Worm (Caenorhabditis elegans): ENCODE results near the gene ham-3.

Gene ham-3

DNA sequence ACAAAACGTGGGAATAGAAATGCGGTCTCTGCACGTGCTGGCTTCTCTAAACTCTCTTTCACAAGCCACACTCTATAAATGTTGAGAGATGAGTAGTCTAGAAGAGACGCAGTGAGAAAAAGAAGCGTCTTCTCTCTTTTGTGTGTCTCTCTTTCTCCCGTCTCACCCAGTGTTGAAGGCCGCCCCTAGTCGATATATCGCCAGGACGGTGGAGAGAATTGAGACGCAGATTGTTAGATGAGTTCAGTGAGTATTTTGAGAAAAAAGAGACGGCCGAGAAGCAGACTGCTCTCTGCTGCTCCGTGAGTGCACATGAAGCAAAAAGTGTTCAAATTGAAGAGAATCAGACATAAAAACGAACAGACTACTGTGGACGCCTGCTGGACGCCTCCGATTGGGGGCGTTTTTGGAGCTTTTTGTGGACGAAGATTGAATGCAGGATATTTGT lies 24.0 kb upstream of the ham-3 start (continued):
- TF ChIP-seq ztf-28 (GFP tag; IDR thresholded peaks at IDR 0.05) (0 out of 2 replicates have a peak, but pooled peaks have one; percentile 13), chd-7 (tag; optimal IDR thresholded peaks at IDR 0.05) (peak; percentile 79), tbp1 (GFP tag; optimal IDR thresholded peaks at IDR 0.05) (peak; percentile 45), F37B4.10 (GFP tag; IDR thresholded peaks at IDR 0.05) (no peak), ceh-79 (tag; optimal IDR thresholded peaks at IDR 0.05) (no peak), C06A6.2 (GFP tag; conservative IDR thresholded peaks at IDR 0.05) (peak; percentile 66; the same call in 1 of the 2 replicates), pha-4 (tag; optimal IDR thresholded peaks at IDR 0.05) (peak; percentile 7), lin-54 (GFP tag; optimal IDR thresholded peaks at IDR 0.05) (peak; percentile 66), nhr-120 (GFP tag; IDR thresholded peaks at IDR 0.05) (no peak), Y79H2A.3 (GFP tag; conservative IDR thresholded peaks at IDR 0.05) (no peak), let-607 (tag; optimal IDR thresholded peaks at IDR 0.05) (peak in 1 of 2 experiments; percentile 64), dox-1 (GFP tag; IDR thresholded peaks at IDR 0.05) (peak; percentile 78), lin-35 (GFP tag; optimal IDR thresholded peaks at IDR 0.05) (peak in 1 of 3 experiments; percentile 77), athp-1 (tag; optimal IDR thresholded peaks at IDR 0.05) (peak; percentile 84), attf-5 (GFP tag; optimal IDR thresholded peaks at IDR 0.05) (peak; percentile 95), dpff-1 (tag; optimal IDR thresholded peaks at IDR 0.05) (no peak), B0035.1 (tag; optimal IDR thresholded peaks at IDR 0.05) (no peak), madf-8 (GFP tag; conservative IDR thresholded peaks at IDR 0.05) (no peak), ets-4 (GFP tag; optimal IDR thresholded peaks at IDR 0.05) (peak; percentile 57), K11D2.4 (GFP tag; IDR thresholded peaks at IDR 0.05) (peak; percentile 53; the same call in 1 of the 2 replicates), B0336.3 (GFP tag; IDR thresholded peaks at IDR 0.05) (no peak), ekl-4 (GFP tag; IDR thresholded peaks at IDR 0.05) (peak; percentile 70), lir-1 (GFP tag; conservative IDR thresholded peaks at IDR 0.05) (0 out of 2 replicates have a peak, but pooled peaks have one; percentile 30), mcd-1 (GFP tag; IDR thresholded peaks at IDR 0.05) (peak; percentile 73), attf-6 (GFP tag; IDR thresholded peaks at IDR 0.05) (no peak), snpc-1.1 (tag; optimal IDR thresholded peaks at IDR 0.05; ENCODE audit: insufficient read depth) (no peak), snpc-3.4 (tag; optimal IDR thresholded peaks at IDR 0.05) (no peak), cebp-1 (GFP tag; IDR thresholded peaks at IDR 0.05) (peak; percentile 62), cebp-1 (tag; optimal IDR thresholded peaks at IDR 0.05) (peak; percentile 86), F52B5.7 (tag; optimal IDR thresholded peaks at IDR 0.05) (no peak), ceh-27 (GFP tag; optimal IDR thresholded peaks at IDR 0.05) (peak; percentile 82), repo-1 (tag; optimal IDR thresholded peaks at IDR 0.05) (peak; percentile 40), somi-1 (GFP tag; optimal IDR thresholded peaks at IDR 0.05) (peak; percentile 71), ztf-26 (tag; optimal IDR thresholded peaks at IDR 0.05) (peak; percentile 59), unc-130 (GFP tag; optimal IDR thresholded peaks at IDR 0.05) (no peak), Y53G8AR.9 (GFP tag; conservative IDR thresholded peaks at IDR 0.05) (peak; percentile 60; the same call in 1 of the 2 replicates), ztf-22 (GFP tag; optimal IDR thresholded peaks at IDR 0.05) (no peak), T26A5.8 (tag; optimal IDR thresholded peaks at IDR 0.05) (no peak), lin-26 (GFP tag; IDR thresholded peaks at IDR 0.05) (peak; percentile 61; the same call in 1 of the 2 replicates), F39B2.1 (GFP tag; IDR thresholded peaks at IDR 0.05) (no peak), atf-7 (tag; optimal IDR thresholded peaks at IDR 0.05) (peak; percentile 63), ztf-25 (GFP tag; IDR thresholded peaks at IDR 0.05) (no peak), K12H6.12 (tag; optimal IDR thresholded peaks at IDR 0.05) (peak; percentile 92), hmg-1.2 (GFP tag; IDR thresholded peaks at IDR 0.05) (peak; percentile 94), nhr-90 (tag; optimal IDR thresholded peaks at IDR 0.05) (peak; percentile 5), pbrm-1 (GFP tag; IDR thresholded peaks at IDR 0.05) (peak; percentile 60; the same call in 1 of the 2 replicates), madf-10 (tag; optimal IDR thresholded peaks at IDR 0.05) (peak; percentile 54), ztf-3 (GFP tag; optimal IDR thresholded peaks at IDR 0.05) (no peak), gei-17 (GFP tag; optimal IDR thresholded peaks at IDR 0.05) (no peak)

Data from whole organism, young adult.